Worm (Caenorhabditis elegans) whole organism, L3 larva: Measurements from ENCODE around the gene T02D1.8.

Source experiments
- ZK546.5 ChIP-seq: sonication (generic microtip); optimal IDR thresholded peaks from 2 replicates; lab custom pipeline; 2017; ENCODE audit warnings: missing biosample characterization, missing genetic modification characterization
- ama-1 ChIP-seq: fragments of 150-350 bp; optimal IDR thresholded peaks from 2 replicates; lab custom pipeline; 2018
- ceh-16 ChIP-seq: sonication (generic microtip); optimal IDR thresholded peaks from 2 replicates; lab custom pipeline; 2017; ENCODE audit warnings: missing biosample characterization, missing genetic modification characterization
- ceh-28 ChIP-seq: fragments of 150-350 bp; optimal IDR thresholded peaks from 2 replicates; lab custom pipeline; 2014; ENCODE audit warnings: missing biosample characterization, missing genetic modification reagents, missing genetic modification characterization
- daf-12 ChIP-seq: fragments of 150-350 bp; optimal IDR thresholded peaks from 2 replicates; lab custom pipeline; 2014; ENCODE audit warnings: missing biosample characterization, missing genetic modification reagents, missing genetic modification characterization
- egl-27 ChIP-seq: sonication (generic microtip); optimal IDR thresholded peaks from 4 replicates; lab custom pipeline; 2017; ENCODE audit warnings: missing biosample characterization, missing genetic modification reagents, missing genetic modification characterization
- elt-2 ChIP-seq: sonication (generic microtip); optimal IDR thresholded peaks from 2 replicates; lab custom pipeline; 2016; ENCODE audit warnings: missing genetic modification reagents, mild to moderate bottlenecking, missing genetic modification characterization, missing compliant biosample characterization
- elt-3 ChIP-seq, 3 experiments: fragments of 150-350 bp in 1 of 3; sonication (generic microtip) in 2 of 3; optimal IDR thresholded peaks; 2 replicates in 2 of 3; 4 replicates in 1 of 3; lab custom pipeline; 2014 to 2017; ENCODE audit warnings: missing biosample characterization in 3 of 3, missing genetic modification characterization in 3 of 3
- fkh-10 ChIP-seq: sonication (generic microtip); optimal IDR thresholded peaks from 2 replicates; lab custom pipeline; 2017; ENCODE audit warnings: missing biosample characterization, missing genetic modification reagents, missing genetic modification characterization
- fkh-2 ChIP-seq: fragments of 150-350 bp; optimal IDR thresholded peaks from 2 replicates; lab custom pipeline; 2014; ENCODE audit warnings: missing biosample characterization, missing genetic modification reagents, missing genetic modification characterization
- fos-1 ChIP-seq: fragments of 150-350 bp; optimal IDR thresholded peaks from 2 replicates; lab custom pipeline; 2014; ENCODE audit warnings: missing biosample characterization, missing genetic modification characterization
- hmg-11 ChIP-seq: sonication (generic microtip); optimal IDR thresholded peaks from 2 replicates; lab custom pipeline; 2016; ENCODE audit warnings: missing genetic modification characterization, missing compliant biosample characterization
- jun-1 ChIP-seq: fragments of 150-350 bp; optimal IDR thresholded peaks from 2 replicates; lab custom pipeline; 2014; ENCODE audit warnings: missing biosample characterization, missing genetic modification reagents, missing genetic modification characterization
- lin-39 ChIP-seq: fragments of 150-350 bp; optimal IDR thresholded peaks from 2 replicates; lab custom pipeline; 2018; ENCODE audit warnings: missing biosample characterization, missing genetic modification reagents, missing genetic modification characterization
- lsy-12 ChIP-seq: sonication (generic microtip); optimal IDR thresholded peaks from 2 replicates; lab custom pipeline; 2016; ENCODE audit warnings: mild to moderate bottlenecking, missing genetic modification characterization, missing compliant biosample characterization
- mml-1 ChIP-seq: fragments of 150-350 bp; sonication (generic microtip); optimal IDR thresholded peaks from 3 replicates; lab custom pipeline; 2014; ENCODE audit warnings: missing biosample characterization, missing genetic modification characterization
- nfya-1 ChIP-seq: sonication (generic microtip); optimal IDR thresholded peaks from 2 replicates; lab custom pipeline; 2017; ENCODE audit warnings: missing genetic modification characterization, mild to moderate bottlenecking, missing compliant biosample characterization, antibody characterized with exemption, moderate library complexity; ENCODE audit not compliant: insufficient read depth
- nhr-11 ChIP-seq: fragments of 150-350 bp; optimal IDR thresholded peaks from 2 replicates; lab custom pipeline; 2014; ENCODE audit warnings: missing biosample characterization, missing genetic modification characterization
- nhr-12 ChIP-seq: fragments of 150-350 bp; optimal IDR thresholded peaks from 2 replicates; lab custom pipeline; 2014; ENCODE audit warnings: missing biosample characterization, missing genetic modification characterization
- nhr-237 ChIP-seq: fragments of 150-350 bp; optimal IDR thresholded peaks from 2 replicates; lab custom pipeline; 2014; ENCODE audit warnings: missing biosample characterization, missing genetic modification characterization
- nhr-25 ChIP-seq: sonication (generic microtip); optimal IDR thresholded peaks from 2 replicates; lab custom pipeline; 2017; ENCODE audit warnings: missing biosample characterization, missing genetic modification characterization
- nhr-28 ChIP-seq: fragments of 150-350 bp; optimal IDR thresholded peaks from 2 replicates; lab custom pipeline; 2014; ENCODE audit warnings: missing biosample characterization, missing genetic modification characterization
- nhr-43 ChIP-seq: sonication (generic microtip); optimal IDR thresholded peaks from 2 replicates; lab custom pipeline; 2016; ENCODE audit warnings: mild to moderate bottlenecking, missing genetic modification characterization, missing compliant biosample characterization; ENCODE audit not compliant: poor library complexity, severe bottlenecking
- nhr-67 ChIP-seq: fragments of 150-350 bp; optimal IDR thresholded peaks from 2 replicates; lab custom pipeline; 2014; ENCODE audit warnings: missing biosample characterization, missing genetic modification characterization
- nhr-76 ChIP-seq: fragments of 150-350 bp; sonication (generic microtip); optimal IDR thresholded peaks from 5 replicates; lab custom pipeline; 2014; ENCODE audit warnings: missing biosample characterization, missing genetic modification characterization
- nhr-77 ChIP-seq: fragments of 150-350 bp; optimal IDR thresholded peaks from 2 replicates; lab custom pipeline; 2014; ENCODE audit warnings: missing biosample characterization, missing genetic modification characterization
- pha-4 ChIP-seq: fragments of 150-350 bp; optimal IDR thresholded peaks from 2 replicates; lab custom pipeline; 2014; ENCODE audit warnings: missing biosample characterization, missing genetic modification reagents, missing genetic modification characterization
- pqm-1 ChIP-seq: fragments of 150-350 bp; optimal IDR thresholded peaks from 2 replicates; lab custom pipeline; 2017; ENCODE audit warnings: missing biosample characterization, missing genetic modification characterization, inconsistent platforms
- sea-2 ChIP-seq: fragments of 150-350 bp; sonication (generic microtip); optimal IDR thresholded peaks from 4 replicates; lab custom pipeline; 2014; ENCODE audit warnings: missing biosample characterization, missing genetic modification reagents, missing genetic modification characterization
- skn-1 ChIP-seq: fragments of 150-350 bp; optimal IDR thresholded peaks from 2 replicates; lab custom pipeline; 2014; ENCODE audit warnings: missing biosample characterization, missing genetic modification characterization
- unc-39 ChIP-seq: sonication (generic microtip); optimal IDR thresholded peaks from 4 replicates; lab custom pipeline; 2017; ENCODE audit warnings: missing biosample characterization, missing genetic modification characterization
- unc-62 ChIP-seq: fragments of 150-350 bp; sonication (generic microtip); optimal IDR thresholded peaks from 4 replicates; lab custom pipeline; 2014; ENCODE audit warnings: missing biosample characterization, missing genetic modification reagents, missing genetic modification characterization
- zag-1 ChIP-seq: fragments of 150-350 bp; optimal IDR thresholded peaks from 2 replicates; lab custom pipeline; 2014; ENCODE audit warnings: missing biosample characterization, missing genetic modification characterization
- ztf-4 ChIP-seq: fragments of 150-350 bp; optimal IDR thresholded peaks from 2 replicates; lab custom pipeline; 2014; ENCODE audit warnings: missing biosample characterization, missing genetic modification characterization

Gene T02D1.8

DNA sequence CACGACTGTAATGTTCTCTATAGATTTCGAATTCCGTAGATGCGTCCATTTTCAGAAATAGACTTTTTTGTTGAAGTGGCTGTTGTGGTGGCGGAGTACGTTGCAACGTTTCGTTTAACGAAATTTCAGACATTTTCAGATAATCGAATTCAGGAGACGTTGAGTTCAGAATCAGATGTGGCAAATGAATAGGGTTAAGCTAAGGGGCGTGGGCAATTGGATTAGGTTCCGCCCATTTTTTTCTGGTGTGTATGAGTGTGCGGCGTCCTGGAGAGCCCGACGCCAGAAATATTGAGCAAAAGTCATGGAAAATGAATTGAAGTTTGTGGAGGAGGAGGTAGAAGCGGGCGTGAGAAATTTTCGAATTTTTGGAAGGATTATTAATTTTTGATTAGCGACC lies 26.1 kb upstream of the T02D1.8 start:
- TF ChIP-seq egl-27, result no peak
- no peak for TF ChIP-seq daf-12 (tag; lab: Kevin White, UChicago)
- TF ChIP-seq lsy-12, result no peak
- TF ChIP-seq nhr-11 (tag; lab: Kevin White, UChicago), result no peak
- TF ChIP-seq, all 47 proteins: peak for 0

DNA sequence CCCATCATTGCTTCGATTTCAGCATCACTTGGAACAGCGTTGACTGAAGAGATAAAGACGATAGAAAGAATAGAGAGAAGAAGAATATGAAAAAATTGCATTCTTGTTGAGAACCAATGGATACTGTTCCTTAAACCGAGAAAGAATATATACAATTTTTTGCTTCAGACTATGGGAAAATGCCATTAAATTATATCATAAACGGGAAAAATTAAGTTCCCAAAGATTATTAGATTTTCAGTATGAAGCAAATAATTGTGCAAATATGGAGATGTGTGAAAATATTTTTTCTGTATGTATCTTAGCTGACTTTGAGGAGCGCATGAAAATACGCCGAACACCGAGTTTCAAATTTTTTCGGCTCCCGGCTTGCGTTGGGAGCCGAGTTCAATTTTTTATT lies 20.2 kb upstream of the T02D1.8 start, which contains the start of gene T02D1.9:
Gene T02D1.9, minus strand, starts transcription at position 101 of the 400 bp plus-strand sequence.
- TF ChIP-seq hmg-11 (tag; lab: Kevin White, UChicago), result no peak
- TF ChIP-seq nhr-67, result no peak
- TF ChIP-seq fkh-2, result no peak
- TF ChIP-seq nhr-28 (tag; lab: Kevin White, UChicago), result no peak
- no peak for TF ChIP-seq ceh-28 (tag; lab: Kevin White, UChicago)
- TF ChIP-seq unc-62 (GFP tag; lab: Kevin White, UChicago), result no peak
- TF ChIP-seq nhr-237, result no peak
- TF ChIP-seq fos-1, result no peak
- TF ChIP-seq unc-39 (tag; lab: Kevin White, UChicago), result no peak
- no peak for TF ChIP-seq nfya-1 (tag; lab: Kevin White, UChicago)
- TF ChIP-seq nhr-43, result no peak
- no peak for TF ChIP-seq ZK546.5 (tag; lab: Kevin White, UChicago)

DNA sequence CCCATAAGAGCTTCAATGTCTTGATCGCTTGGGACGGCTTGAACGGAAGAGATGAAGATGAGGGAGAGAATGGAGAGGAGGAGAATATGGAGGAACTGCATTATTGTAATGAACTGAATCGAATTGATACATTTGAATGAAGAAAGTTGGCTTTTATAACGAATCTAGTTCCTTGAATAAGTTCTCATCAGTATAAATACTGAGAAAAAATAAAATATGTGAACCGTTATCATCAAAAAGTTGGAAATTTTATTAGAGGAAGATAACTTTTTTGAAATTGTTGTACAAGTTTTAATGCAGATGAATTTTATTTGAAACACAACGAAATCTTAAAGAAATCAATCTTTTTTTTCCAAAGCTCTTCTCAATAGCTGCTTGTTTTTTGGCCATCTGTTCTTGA lies 19.7 kb upstream of the T02D1.8 start, which contains the start of gene T02D1.7:
Gene T02D1.7, minus strand, starts transcription at position 101 of the 400 bp plus-strand sequence.
- TF ChIP-seq lsy-12 (no peak), mml-1 (tag; lab: Kevin White, UChicago) (no peak), lin-39 (tag; lab: Kevin White, UChicago) (no peak), nhr-12 (tag; lab: Kevin White, UChicago) (no peak), nhr-76 (no peak), ama-1 (no peak), nhr-77 (tag; lab: Kevin White, UChicago) (no peak), unc-62 (GFP tag; lab: Kevin White, UChicago) (no peak), fos-1 (no peak), pqm-1 (tag; lab: Kevin White, UChicago) (no peak), ceh-16 (no peak), nhr-28 (tag; lab: Kevin White, UChicago) (no peak)

DNA sequence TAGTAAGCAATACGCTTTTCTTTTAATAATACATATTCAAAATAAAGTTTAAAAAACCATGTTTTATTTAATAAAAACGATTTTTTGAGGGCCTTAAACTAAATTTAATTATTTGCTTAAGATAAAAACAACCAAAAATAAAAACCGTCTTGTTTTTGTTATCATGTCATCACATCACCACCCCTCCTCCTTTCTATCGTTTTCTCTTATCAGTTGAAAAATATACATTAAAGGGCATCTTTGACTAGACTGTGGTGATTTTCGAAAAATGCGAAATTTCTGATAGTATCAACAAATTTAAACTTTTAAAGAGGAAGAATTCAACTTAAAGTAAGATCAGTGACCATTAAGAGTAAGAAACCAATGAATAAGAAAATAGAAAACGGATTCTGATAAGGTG lies 18.8 kb upstream of the T02D1.8 start:
- TF ChIP-seq jun-1 (tag; lab: Kevin White, UChicago) (peak; percentile 8), mml-1 (tag; lab: Kevin White, UChicago) (no peak), pha-4 (no peak), nhr-43 (no peak), nhr-25 (tag; lab: Kevin White, UChicago) (no peak), elt-3 (tag; optimal IDR thresholded peaks at IDR 0.05; lab: Kevin White, UChicago) (no peak), elt-2 (peak; percentile 76), zag-1 (no peak), ceh-28 (tag; lab: Kevin White, UChicago) (no peak), pqm-1 (tag; lab: Kevin White, UChicago) (peak; percentile 60)
- TF ChIP-seq, all 47 proteins: peak for 3

DNA sequence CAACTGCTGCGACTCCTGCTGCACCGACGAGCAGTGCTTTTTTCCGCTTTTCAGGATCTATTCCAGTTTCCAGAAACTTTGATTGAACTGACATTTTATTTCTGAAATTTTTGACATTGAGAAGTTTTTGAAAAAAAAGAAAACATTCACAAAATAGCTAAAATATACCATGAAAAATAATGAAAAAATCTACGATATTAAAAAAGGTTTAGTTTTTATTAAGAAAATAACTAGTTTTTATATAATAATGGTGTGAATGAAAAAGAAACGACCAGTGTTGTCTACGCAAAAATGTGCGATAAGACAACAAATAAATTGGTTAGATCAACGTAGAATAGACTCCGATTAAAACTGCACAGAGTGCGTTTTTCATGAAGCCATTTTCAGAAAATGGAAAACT lies 18.2 kb upstream of the T02D1.8 start, which contains the start of gene pmp-4:
Gene pmp-4, minus strand, starts transcription at position 101 of the 400 bp plus-strand sequence.
- no peak for TF ChIP-seq mml-1 (tag; lab: Kevin White, UChicago)
- no peak for TF ChIP-seq nhr-11 (tag; lab: Kevin White, UChicago)
- no peak for TF ChIP-seq zag-1
- TF ChIP-seq daf-12 (tag; lab: Kevin White, UChicago), result no peak
- no peak for TF ChIP-seq ama-1
- no peak for TF ChIP-seq nfya-1 (tag; lab: Kevin White, UChicago)
- TF ChIP-seq lin-39 (tag; lab: Kevin White, UChicago), result no peak
- no peak for TF ChIP-seq fkh-2
- TF ChIP-seq ztf-4 (tag; lab: Kevin White, UChicago), result no peak
- TF ChIP-seq nhr-43, result no peak
- TF ChIP-seq nhr-12 (tag; lab: Kevin White, UChicago), result no peak
- no peak for TF ChIP-seq nhr-67
- TF ChIP-seq sea-2 (GFP tag; lab: Kevin White, UChicago), result no peak
- TF ChIP-seq ZK546.5 (tag; lab: Kevin White, UChicago), result no peak
- no peak for TF ChIP-seq fkh-10
- TF ChIP-seq skn-1, result no peak
- TF ChIP-seq pqm-1 (tag; lab: Kevin White, UChicago), result no peak
- no peak for TF ChIP-seq egl-27
- TF ChIP-seq jun-1 (tag; lab: Kevin White, UChicago), result no peak
